Worm (Caenorhabditis elegans) whole organism, L2 larva: ENCODE data around the gene srx-20.

Experiments used
- C34F6.9 ChIP-seq: fragments of 150-350 bp; optimal IDR thresholded peaks from 2 replicates; lab custom pipeline; 2014; ENCODE audit warnings: missing biosample characterization, missing genetic modification characterization
- F13H6.1 ChIP-seq: sonication (generic microtip); optimal IDR thresholded peaks from 2 replicates; lab custom pipeline; 2016; ENCODE audit warnings: missing genetic modification characterization, missing compliant biosample characterization
- R02D3.7 ChIP-seq: fragments of 150-350 bp; optimal IDR thresholded peaks from 2 replicates; lab custom pipeline; 2014; ENCODE audit warnings: missing biosample characterization, missing genetic modification characterization
- Y55F3AM.14 ChIP-seq: fragments of 200-800 bp; sonication (Bioruptor generic); optimal IDR thresholded peaks from 2 replicates; lab custom pipeline; 2018; ENCODE audit warnings: mild to moderate bottlenecking, missing genetic modification characterization, missing compliant biosample characterization
- ZK546.5 ChIP-seq: sonication (generic microtip); optimal IDR thresholded peaks from 2 replicates; lab custom pipeline; 2017; ENCODE audit warnings: missing biosample characterization, missing genetic modification characterization
- alr-1 ChIP-seq: fragments of 150-350 bp; optimal IDR thresholded peaks from 2 replicates; lab custom pipeline; 2014; ENCODE audit warnings: missing biosample characterization, missing genetic modification characterization
- blmp-1 ChIP-seq: sonication (generic microtip); optimal IDR thresholded peaks from 2 replicates; lab custom pipeline; 2017; ENCODE audit warnings: missing genetic modification characterization, mild to moderate bottlenecking, missing compliant biosample characterization, antibody characterized with exemption, moderate library complexity; ENCODE audit not compliant: insufficient read depth
- crh-2 ChIP-seq: sonication (generic microtip); optimal IDR thresholded peaks from 2 replicates; lab custom pipeline; 2017; ENCODE audit warnings: missing biosample characterization, missing genetic modification characterization
- dmd-4 ChIP-seq: sonication (generic microtip); optimal IDR thresholded peaks from 2 replicates; lab custom pipeline; 2017; ENCODE audit warnings: missing biosample characterization, missing genetic modification characterization
- egl-27 ChIP-seq: sonication (generic microtip); optimal IDR thresholded peaks from 3 replicates; lab custom pipeline; 2017; ENCODE audit warnings: missing biosample characterization, missing genetic modification reagents, missing genetic modification characterization
- elt-1 ChIP-seq: fragments of 150-350 bp; optimal IDR thresholded peaks from 2 replicates; lab custom pipeline; 2014; ENCODE audit warnings: missing biosample characterization, missing genetic modification characterization
- elt-3 ChIP-seq: sonication (generic microtip); optimal IDR thresholded peaks from 2 replicates; lab custom pipeline; 2017; ENCODE audit warnings: missing biosample characterization, missing genetic modification characterization
- fos-1 ChIP-seq: fragments of 150-350 bp; optimal IDR thresholded peaks from 2 replicates; lab custom pipeline; 2014; ENCODE audit warnings: missing biosample characterization, missing genetic modification characterization
- gmeb-1 ChIP-seq: fragments of 150-350 bp; optimal IDR thresholded peaks from 2 replicates; lab custom pipeline; 2014; ENCODE audit warnings: missing biosample characterization, missing genetic modification characterization
- lin-11 ChIP-seq: fragments of 150-350 bp; sonication (generic microtip); optimal IDR thresholded peaks from 2 replicates; lab custom pipeline; 2014; ENCODE audit warnings: missing biosample characterization, missing genetic modification characterization, inconsistent platforms, mixed read lengths
- lin-13 ChIP-seq: fragments of 150-350 bp; optimal IDR thresholded peaks from 2 replicates; lab custom pipeline; 2014; ENCODE audit warnings: missing biosample characterization, missing genetic modification reagents, missing genetic modification characterization
- lin-39 ChIP-seq: fragments of 150-350 bp; optimal IDR thresholded peaks from 2 replicates; lab custom pipeline; 2014; ENCODE audit warnings: missing biosample characterization, missing genetic modification reagents, missing genetic modification characterization
- lsy-2 ChIP-seq, 2 experiments: fragments of 150-350 bp in 1 of 2; sonication (generic microtip) in 1 of 2; optimal IDR thresholded peaks; 2 replicates each; lab custom pipeline; 2014 to 2017; ENCODE audit warnings: missing biosample characterization in 2 of 2, missing genetic modification characterization in 2 of 2
- mab-5 ChIP-seq: fragments of 150-350 bp; optimal IDR thresholded peaks from 2 replicates; lab custom pipeline; 2014; ENCODE audit warnings: missing biosample characterization, missing genetic modification characterization
- mbf-1 ChIP-seq: sonication (generic microtip); optimal IDR thresholded peaks from 2 replicates; lab custom pipeline; 2017; ENCODE audit warnings: missing biosample characterization, missing genetic modification characterization
- mdl-1 ChIP-seq, 2 experiments: fragments of 150-350 bp in 1 of 2; sonication (generic microtip) in 1 of 2; optimal IDR thresholded peaks; 2 replicates each; lab custom pipeline; 2017; ENCODE audit warnings: missing biosample characterization in 2 of 2, missing genetic modification characterization in 2 of 2
- nhr-10 ChIP-seq: sonication (generic microtip); optimal IDR thresholded peaks from 2 replicates; lab custom pipeline; 2017; ENCODE audit warnings: missing biosample characterization, missing genetic modification characterization
- nhr-11 ChIP-seq: fragments of 150-350 bp; optimal IDR thresholded peaks from 2 replicates; lab custom pipeline; 2014; ENCODE audit warnings: missing biosample characterization, missing genetic modification characterization
- nhr-129 ChIP-seq: fragments of 150-350 bp; optimal IDR thresholded peaks from 2 replicates; lab custom pipeline; 2014; ENCODE audit warnings: missing biosample characterization, missing genetic modification characterization
- nhr-21 ChIP-seq: fragments of 150-350 bp; optimal IDR thresholded peaks from 2 replicates; lab custom pipeline; 2014; ENCODE audit warnings: missing biosample characterization, missing genetic modification characterization
- nhr-23 ChIP-seq: fragments of 150-350 bp; optimal IDR thresholded peaks from 2 replicates; lab custom pipeline; 2014; ENCODE audit warnings: missing biosample characterization, missing genetic modification reagents, missing genetic modification characterization
- nhr-237 ChIP-seq: fragments of 150-350 bp; optimal IDR thresholded peaks from 2 replicates; lab custom pipeline; 2014; ENCODE audit warnings: missing biosample characterization, missing genetic modification characterization
- nhr-6 ChIP-seq: fragments of 150-350 bp; optimal IDR thresholded peaks from 2 replicates; lab custom pipeline; 2014; ENCODE audit warnings: missing biosample characterization, missing genetic modification characterization
- nhr-77 ChIP-seq: fragments of 150-350 bp; optimal IDR thresholded peaks from 2 replicates; lab custom pipeline; 2014; ENCODE audit warnings: missing biosample characterization, missing genetic modification characterization
- peb-1 ChIP-seq: fragments of 150-350 bp; optimal IDR thresholded peaks from 2 replicates; lab custom pipeline; 2014; ENCODE audit warnings: missing biosample characterization, missing genetic modification characterization
- sem-4 ChIP-seq: fragments of 150-350 bp; optimal IDR thresholded peaks from 2 replicates; lab custom pipeline; 2014; ENCODE audit warnings: missing biosample characterization, missing genetic modification reagents, missing genetic modification characterization
- skn-1 ChIP-seq: sonication (generic microtip); optimal IDR thresholded peaks from 2 replicates; lab custom pipeline; 2017; ENCODE audit warnings: missing biosample characterization, missing genetic modification characterization
- sma-3 ChIP-seq: sonication (generic microtip); optimal IDR thresholded peaks from 2 replicates; lab custom pipeline; 2016; ENCODE audit warnings: missing genetic modification reagents, missing genetic modification characterization, missing compliant biosample characterization
- sma-9 ChIP-seq, 2 experiments: fragments of 150-350 bp in 1 of 2; sonication (generic microtip) in 1 of 2; optimal IDR thresholded peaks; 2 replicates each; lab custom pipeline; 2014 to 2016; ENCODE audit warnings: missing genetic modification characterization in 2 of 2, mild to moderate bottlenecking in 1 of 2, missing biosample characterization in 1 of 2, missing compliant biosample characterization in 1 of 2, missing genetic modification reagents in 1 of 2, moderate library complexity in 1 of 2
- snpc-4 ChIP-seq: fragments of 150-350 bp; optimal IDR thresholded peaks from 2 replicates; lab custom pipeline; 2014; ENCODE audit warnings: missing biosample characterization, missing genetic modification characterization
- unc-39 ChIP-seq: fragments of 150-350 bp; optimal IDR thresholded peaks from 2 replicates; lab custom pipeline; 2014; ENCODE audit warnings: missing biosample characterization, missing genetic modification characterization
- unc-55 ChIP-seq: fragments of 150-350 bp; sonication (generic microtip); optimal IDR thresholded peaks from 3 replicates; lab custom pipeline; 2014; ENCODE audit warnings: missing biosample characterization, missing genetic modification reagents, missing genetic modification characterization
- unc-62 ChIP-seq: fragments of 150-350 bp; optimal IDR thresholded peaks from 2 replicates; lab custom pipeline; 2014; ENCODE audit warnings: missing biosample characterization, missing genetic modification reagents, missing genetic modification characterization
- zag-1 ChIP-seq: fragments of 150-350 bp; optimal IDR thresholded peaks from 2 replicates; lab custom pipeline; 2014; ENCODE audit warnings: missing biosample characterization, missing genetic modification characterization
- ztf-1 ChIP-seq: fragments of 200-800 bp; sonication (Bioruptor generic); conservative IDR thresholded peaks from 2 replicates; pipeline ENCODE4 v1.3.6; 2022; ENCODE audit warnings: missing genetic modification characterization, missing compliant biosample characterization

Gene srx-20

DNA sequence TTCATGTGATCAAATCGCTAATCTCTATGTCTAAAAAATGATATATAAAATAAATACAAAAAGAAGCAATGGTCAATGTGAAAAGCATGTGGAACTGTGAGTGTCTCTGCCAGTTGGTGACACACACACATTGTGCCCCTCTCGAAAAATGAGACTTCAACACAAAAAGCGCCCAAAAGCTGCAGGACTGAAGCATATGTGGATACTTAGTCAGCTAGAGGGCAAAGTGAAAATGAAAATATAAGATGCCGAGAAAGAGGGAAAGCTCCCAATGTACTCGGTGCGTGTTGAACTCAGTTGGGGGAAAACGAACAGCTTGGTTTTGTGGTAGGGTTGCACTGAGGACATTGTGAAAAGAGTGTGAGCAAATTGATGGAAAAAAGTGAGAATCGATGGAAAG lies 13.3 kb downstream of the srx-20 start:
- TF ChIP-seq nhr-23 (tag; lab: Kevin White, UChicago) (no peak), crh-2 (peak; percentile 39), mbf-1 (tag; lab: Kevin White, UChicago) (no peak), peb-1 (tag; lab: Kevin White, UChicago) (no peak), nhr-129 (peak; percentile 86), nhr-10 (tag; lab: Kevin White, UChicago) (no peak), nhr-6 (tag; lab: Kevin White, UChicago) (peak; percentile 42), nhr-21 (tag; lab: Kevin White, UChicago) (peak; percentile 24), sma-9 (GFP tag; optimal IDR thresholded peaks at IDR 0.05; lab: Kevin White, UChicago) (peak; percentile 100), sma-9 (tag; optimal IDR thresholded peaks at IDR 0.05; lab: Kevin White, UChicago) (peak; percentile 86), nhr-11 (tag; lab: Kevin White, UChicago) (no peak), mab-5 (peak; percentile 51), sma-3 (GFP tag; lab: Kevin White, UChicago) (no peak), elt-1 (no peak), Y55F3AM.14 (GFP tag; lab: Kevin White, UChicago) (no peak), R02D3.7 (tag; lab: Kevin White, UChicago) (no peak), sem-4 (peak; percentile 53), lsy-2 (tag; optimal IDR thresholded peaks at IDR 0.05; lab: Kevin White, UChicago) (peak in 1 of 2 experiments; percentile 75), unc-55 (GFP tag; lab: Kevin White, UChicago) (peak; percentile 45), zag-1 (tag; lab: Kevin White, UChicago) (peak; percentile 67), unc-62 (GFP tag; lab: Kevin White, UChicago) (no peak), C34F6.9 (tag; lab: Kevin White, UChicago) (peak; percentile 60), nhr-77 (tag; lab: Kevin White, UChicago) (no peak), lin-13 (peak; percentile 42), ZK546.5 (tag; lab: Kevin White, UChicago) (no peak), fos-1 (tag; lab: Kevin White, UChicago) (peak; percentile 66), dmd-4 (tag; lab: Kevin White, UChicago) (no peak), skn-1 (tag; lab: Kevin White, UChicago) (no peak), lin-39 (tag; lab: Kevin White, UChicago) (no peak), snpc-4 (tag; lab: Kevin White, UChicago) (peak; percentile 3), blmp-1 (tag; lab: Kevin White, UChicago) (peak; percentile 8), F13H6.1 (tag; lab: Kevin White, UChicago) (peak; percentile 89), alr-1 (tag; lab: Kevin White, UChicago) (no peak), elt-3 (tag; lab: Kevin White, UChicago) (no peak), egl-27 (tag; lab: Kevin White, UChicago) (peak; percentile 71), mdl-1 (tag; optimal IDR thresholded peaks at IDR 0.05; lab: Kevin White, UChicago) (peak; percentile 49 to 62)
- TF ChIP-seq, all 48 proteins: peak for 18

DNA sequence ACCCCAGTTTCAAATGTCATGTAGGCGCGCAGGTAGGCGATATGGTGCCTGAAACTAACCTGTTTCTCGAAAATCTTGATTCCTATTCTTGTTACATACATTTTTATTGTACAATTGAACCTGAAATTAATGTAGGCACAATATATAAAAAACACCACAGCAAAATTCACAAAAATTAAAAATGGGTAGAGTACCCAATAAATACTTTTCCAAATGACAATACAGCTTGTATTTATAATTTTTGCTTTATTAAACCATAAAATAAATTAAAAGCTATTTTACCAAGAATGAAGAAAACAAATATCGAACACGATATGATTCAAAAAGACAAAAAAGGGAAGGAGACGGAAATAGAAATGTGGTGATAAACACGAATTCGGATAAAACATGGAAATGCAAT lies 15.5 kb downstream of the srx-20 start, which contains the start of gene tre-2:
Gene tre-2 (minus strand): TSS at position 101 of the 400 bp plus-strand sequence.
- TF ChIP-seq mdl-1 (tag; optimal IDR thresholded peaks at IDR 0.05; lab: Kevin White, UChicago) (no peak), lin-11 (tag; lab: Kevin White, UChicago) (no peak), nhr-10 (tag; lab: Kevin White, UChicago) (no peak), nhr-237 (tag; lab: Kevin White, UChicago) (no peak), F13H6.1 (tag; lab: Kevin White, UChicago) (no peak), ztf-1 (no peak), unc-39 (no peak), zag-1 (tag; lab: Kevin White, UChicago) (no peak)

DNA sequence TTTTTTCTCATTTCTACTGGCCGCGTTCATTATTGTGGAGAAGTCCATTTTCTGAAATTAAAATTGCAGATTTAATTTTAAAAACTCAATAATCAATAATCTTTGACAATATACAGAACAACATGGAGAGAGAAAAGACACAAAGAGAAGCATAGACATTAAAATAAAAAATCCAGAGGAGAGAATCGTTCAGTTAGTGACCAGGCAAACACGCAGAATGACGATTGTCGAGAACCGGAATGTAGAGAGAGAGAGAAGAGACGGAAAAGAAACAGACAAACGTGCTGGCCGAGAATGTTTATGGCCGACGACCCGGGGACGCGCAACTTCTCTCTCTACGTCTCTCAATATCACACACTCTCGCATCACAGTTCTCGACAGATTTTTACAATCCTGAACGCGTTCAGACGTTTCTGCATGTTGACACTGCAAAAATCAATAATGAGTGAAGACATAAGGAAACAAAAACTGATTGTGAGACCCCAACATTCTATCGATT lies 19.8 kb downstream of the srx-20 start, which contains the start of the genes T05A12.3 and T05A12.4:
Gene T05A12.3 (minus strand): TSS at position 51 of the 499 bp plus-strand sequence.
Gene T05A12.4 (plus strand): TSS at position 348 of the 499 bp plus-strand sequence.
- TF ChIP-seq mab-5 (no peak), sem-4 (peak; percentile 19), nhr-6 (tag; lab: Kevin White, UChicago) (no peak), gmeb-1 (peak; percentile 4), C34F6.9 (tag; lab: Kevin White, UChicago) (peak; percentile 73), blmp-1 (tag; lab: Kevin White, UChicago) (peak; percentile 30), sma-3 (GFP tag; lab: Kevin White, UChicago) (peak; percentile 7)
- TF ChIP-seq, all 48 proteins: peak for 5
